Worm (Caenorhabditis elegans): ENCODE data around the gene M153.3.

The M153.3 gene

DNA sequence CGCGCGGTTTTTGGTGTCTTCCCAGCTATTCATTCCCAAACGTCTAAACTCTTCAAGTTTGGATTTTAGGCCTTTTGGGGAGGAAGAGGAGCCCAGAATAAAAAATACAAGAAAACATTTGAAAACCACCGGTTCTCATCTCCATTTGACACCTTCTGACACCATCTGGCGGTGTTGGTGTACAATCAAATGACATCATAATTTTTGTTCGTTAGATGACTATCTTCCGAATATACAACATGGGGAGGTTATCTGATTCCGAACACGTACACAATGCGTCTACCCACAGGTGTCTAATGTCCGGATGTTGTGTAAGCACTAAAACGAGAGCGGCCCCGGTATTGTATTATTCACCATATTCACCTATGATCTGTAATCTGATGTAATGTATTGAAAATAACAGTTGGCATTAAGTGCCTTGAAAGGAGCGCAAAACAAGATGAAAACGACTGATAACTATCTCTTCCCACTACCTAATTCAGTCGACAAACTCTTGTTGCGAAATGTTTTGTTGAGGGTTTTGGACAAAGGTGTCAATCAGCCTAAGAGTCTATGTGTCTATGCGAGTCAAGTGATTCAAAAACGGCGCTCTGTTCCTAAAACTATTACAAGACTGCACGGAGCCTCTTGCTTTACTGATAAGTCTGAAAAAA is 29.9 kb downstream of the M153.3 start:
- no peak for TF ChIP-seq unc-62 (GFP tag; optimal IDR thresholded peaks at IDR 0.05)

- no peak for TF ChIP-seq unc-62 (GFP tag; optimal IDR thresholded peaks at IDR 0.05)
Measured at ce11 chrX:12173989-12174388, 31.3 kb downstream of the M153.3 start.

DNA sequence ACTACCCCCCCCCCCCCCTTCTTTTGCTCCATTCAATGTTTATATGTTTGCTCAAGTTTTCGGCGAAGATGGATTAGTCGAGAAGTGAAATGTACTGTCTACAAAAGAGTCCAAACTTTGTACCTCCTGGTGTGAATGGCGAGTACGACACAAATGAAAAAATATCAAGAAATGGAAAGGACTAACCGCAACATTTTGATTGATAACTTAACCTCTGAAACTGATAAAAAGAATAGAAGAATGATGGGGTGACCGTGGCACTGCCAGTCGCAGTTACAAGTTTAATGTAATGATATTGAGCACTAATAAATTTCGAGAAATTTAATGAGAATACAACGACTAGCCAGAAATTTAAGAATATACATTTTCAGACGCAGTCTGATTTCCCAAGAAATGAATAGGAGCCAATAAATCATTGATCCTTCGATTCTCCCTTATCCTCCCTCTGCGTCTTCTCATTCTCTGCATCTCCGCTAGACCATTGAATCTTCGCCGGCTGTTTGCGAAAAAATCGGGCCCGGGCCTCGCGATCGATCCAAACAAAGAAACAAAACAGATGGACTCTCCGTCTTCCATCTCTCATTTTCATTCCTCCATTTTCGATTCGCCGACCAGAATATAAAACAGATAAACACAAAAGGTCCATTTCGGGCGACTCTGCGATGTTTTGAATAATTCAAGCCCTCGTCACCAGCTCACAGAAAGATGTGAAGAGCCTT is 32.2 kb downstream of the M153.3 start:
- no peak for TF ChIP-seq unc-62 (GFP tag; optimal IDR thresholded peaks at IDR 0.05)

DNA sequence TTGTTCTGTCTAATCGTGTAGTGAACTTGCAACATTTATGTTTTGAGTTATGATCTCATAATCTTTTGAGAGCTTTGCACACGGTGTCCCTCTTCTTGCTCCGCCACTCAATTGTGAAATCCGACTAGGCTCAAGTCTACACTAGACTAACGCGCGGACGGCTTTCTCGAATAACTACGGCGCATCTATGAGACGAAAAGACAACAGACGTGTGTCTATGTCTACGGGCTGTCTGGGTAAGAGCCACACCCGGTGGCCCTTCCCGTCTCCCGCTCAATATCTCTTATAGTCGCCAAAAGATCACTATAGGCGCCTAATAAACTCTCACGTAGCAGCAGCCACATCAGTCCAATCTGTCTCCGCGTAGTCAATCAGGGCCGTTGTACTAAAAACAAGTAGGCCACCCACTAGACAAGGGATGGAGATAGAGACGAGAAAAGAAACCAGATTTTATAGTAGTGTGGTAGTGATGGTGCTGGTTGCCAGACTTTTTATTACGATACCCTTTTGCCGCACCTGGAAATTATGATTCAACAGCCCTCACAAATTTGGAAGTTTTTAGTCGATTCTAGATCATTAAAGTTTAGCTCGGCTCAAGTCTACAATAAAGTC is 33.1 kb downstream of the M153.3 start:
- TF ChIP-seq unc-62 (GFP tag; optimal IDR thresholded peaks at IDR 0.05) = no peak

DNA sequence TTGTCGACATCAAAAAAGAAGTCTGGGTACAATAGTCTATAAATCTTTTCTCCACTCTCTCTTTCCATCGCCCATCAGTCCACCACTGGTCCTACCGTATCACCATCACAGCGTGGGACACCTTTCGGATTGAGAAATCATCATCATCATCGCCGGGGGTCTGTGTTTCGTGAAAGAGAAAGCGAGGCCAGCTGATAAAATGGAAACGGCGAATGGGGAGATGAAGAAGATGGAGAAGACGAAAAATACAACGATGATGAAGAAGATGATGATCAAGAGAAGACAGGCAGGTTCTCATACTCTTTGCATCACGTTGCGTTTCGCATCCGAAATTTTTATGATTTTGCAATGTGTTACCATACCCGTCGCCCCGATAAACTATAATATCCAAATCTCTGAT is 33.7 kb downstream of the M153.3 start:
- no peak for TF ChIP-seq unc-62 (GFP tag; optimal IDR thresholded peaks at IDR 0.05)

DNA sequence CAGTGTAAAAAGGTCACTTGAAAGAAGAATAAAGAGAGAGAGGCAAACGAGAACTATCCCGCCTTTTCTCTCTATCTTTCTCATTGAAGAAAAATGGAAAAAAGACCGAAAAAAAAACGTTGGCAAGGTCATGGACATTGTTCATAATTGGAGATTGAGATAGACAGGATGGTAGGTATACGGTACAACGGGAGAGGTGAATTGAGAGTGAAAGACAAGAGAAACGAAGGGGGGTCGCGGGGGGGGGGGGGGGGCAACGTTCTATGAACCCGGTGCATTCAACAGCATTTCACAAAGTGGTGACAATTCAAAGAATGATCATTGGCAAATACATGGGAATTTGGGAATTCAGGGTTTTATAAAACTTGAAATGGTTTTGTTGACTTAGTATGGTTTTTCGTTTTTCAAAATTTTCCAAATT is 34.2 kb downstream of the M153.3 start:
- TF ChIP-seq unc-62 (GFP tag; optimal IDR thresholded peaks at IDR 0.05) = no peak

DNA sequence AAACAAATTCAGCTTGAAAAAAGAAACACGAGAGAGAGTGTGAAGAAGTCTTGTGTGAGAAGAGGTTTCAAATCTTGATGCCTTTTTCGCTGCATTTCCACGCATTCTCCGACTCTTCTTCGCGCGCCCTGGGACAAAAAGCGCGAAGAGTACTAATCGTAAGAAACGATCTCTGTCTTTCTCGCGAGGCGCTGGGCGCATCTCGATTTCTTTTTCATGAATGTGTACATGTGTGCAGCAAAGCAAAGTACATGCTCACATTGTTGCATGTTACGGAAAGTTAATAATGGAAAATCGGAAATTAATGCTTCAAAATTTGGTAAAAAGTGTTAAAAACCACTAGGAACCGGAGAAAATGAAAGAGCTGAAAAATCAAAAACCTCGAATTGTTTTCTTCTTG is 34.9 kb downstream of the M153.3 start:
- no peak for TF ChIP-seq unc-62 (GFP tag; optimal IDR thresholded peaks at IDR 0.05)

DNA sequence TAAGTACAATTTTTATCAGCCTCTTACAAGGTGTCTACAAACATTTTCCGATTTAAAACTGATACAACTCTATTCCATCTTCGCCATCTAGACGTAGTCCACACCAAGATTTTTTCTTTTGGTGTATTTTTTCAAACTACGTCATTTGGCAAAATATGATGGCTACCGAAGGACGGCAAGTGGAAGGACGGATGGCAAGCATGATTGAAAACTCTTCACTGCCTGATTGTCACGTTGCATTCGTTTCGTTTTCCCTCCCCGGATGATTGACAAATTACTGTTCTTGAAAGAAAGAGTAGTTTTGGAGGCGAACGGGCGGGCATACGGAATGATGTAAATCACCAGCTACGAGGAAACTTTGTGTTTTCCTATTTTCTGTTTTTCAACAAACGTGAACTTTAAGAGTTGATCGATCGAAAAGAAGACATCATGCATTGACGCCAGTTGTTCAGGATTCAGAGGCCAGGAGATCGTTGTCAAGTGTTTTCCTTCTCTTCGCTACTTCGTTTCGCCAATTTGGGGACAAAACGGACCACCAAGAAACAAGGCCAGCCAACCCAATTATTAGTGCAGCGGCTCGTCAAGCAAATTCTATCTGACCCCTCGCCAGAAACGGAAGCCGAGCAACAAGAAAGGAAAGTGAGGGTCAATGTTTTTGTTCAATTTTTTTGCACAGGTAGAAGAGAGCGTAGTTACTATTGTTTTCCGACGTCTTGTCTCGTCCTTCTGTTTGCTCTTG is 35.9 kb downstream of the M153.3 start:
- no peak for TF ChIP-seq unc-62 (GFP tag; optimal IDR thresholded peaks at IDR 0.05)

ce11 chrX:12179090-12179488 is 36.4 kb downstream of the M153.3 start:
- no peak for TF ChIP-seq unc-62 (GFP tag; optimal IDR thresholded peaks at IDR 0.05)

DNA sequence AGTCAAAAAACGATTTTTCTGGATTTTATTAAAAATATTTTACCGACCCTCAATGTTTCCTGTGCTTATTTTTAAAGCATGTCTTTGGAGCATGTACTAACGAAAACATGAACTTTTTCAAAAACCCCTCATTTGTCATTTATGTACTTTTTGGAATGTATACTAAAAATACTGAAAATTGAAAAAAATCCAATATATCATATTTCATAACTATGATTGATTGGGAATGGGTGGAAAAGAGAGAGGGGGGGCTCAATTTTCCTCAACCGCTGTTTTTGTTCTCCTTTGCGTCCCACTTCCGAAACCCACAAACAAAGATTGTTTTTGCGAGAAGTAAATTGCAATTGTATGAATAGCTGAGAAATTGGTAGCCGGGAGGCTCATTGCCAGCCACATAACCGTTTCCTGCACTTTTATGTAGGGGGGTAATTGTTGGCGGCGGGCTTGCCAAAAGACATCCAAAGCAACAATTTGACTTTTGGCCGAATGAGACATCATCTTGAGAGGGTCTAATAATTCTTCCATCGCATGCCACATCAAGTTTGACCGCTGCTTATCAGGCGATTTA is 37.2 kb downstream of the M153.3 start:
- TF ChIP-seq unc-62 (GFP tag; optimal IDR thresholded peaks at IDR 0.05) = no peak

- no peak for TF ChIP-seq unc-62 (GFP tag; optimal IDR thresholded peaks at IDR 0.05)
Measured at ce11 chrX:12180681-12181080, 38.0 kb downstream of the M153.3 start.

ce11 chrX:12181606-12182005 is 38.9 kb downstream of the M153.3 start:
- TF ChIP-seq unc-62 (GFP tag; optimal IDR thresholded peaks at IDR 0.05) = no peak

- no peak for TF ChIP-seq unc-62 (GFP tag; optimal IDR thresholded peaks at IDR 0.05)
Measured at ce11 chrX:12182684-12183477, 40.2 kb downstream of the M153.3 start.

DNA sequence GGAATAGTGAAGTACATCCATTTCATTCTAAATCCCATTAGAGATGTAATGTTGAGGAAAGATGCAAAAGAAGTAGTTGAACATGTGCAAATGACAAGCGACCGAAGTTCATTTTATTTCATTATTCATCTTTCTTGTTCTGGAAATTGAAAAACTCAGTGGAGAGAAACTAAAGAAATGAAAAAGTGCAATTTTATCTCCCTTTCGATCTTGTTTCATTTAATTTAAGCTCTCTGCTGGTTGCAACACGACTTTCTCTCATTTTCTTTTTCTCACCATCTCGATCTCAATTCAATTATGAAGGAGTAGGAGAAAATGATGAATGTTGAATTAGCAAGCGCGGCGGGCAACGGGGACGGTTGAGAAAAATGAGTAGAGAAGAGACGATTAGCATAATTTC is 41.7 kb downstream of the M153.3 start:
- TF ChIP-seq unc-62 (GFP tag; optimal IDR thresholded peaks at IDR 0.05) = no peak

DNA sequence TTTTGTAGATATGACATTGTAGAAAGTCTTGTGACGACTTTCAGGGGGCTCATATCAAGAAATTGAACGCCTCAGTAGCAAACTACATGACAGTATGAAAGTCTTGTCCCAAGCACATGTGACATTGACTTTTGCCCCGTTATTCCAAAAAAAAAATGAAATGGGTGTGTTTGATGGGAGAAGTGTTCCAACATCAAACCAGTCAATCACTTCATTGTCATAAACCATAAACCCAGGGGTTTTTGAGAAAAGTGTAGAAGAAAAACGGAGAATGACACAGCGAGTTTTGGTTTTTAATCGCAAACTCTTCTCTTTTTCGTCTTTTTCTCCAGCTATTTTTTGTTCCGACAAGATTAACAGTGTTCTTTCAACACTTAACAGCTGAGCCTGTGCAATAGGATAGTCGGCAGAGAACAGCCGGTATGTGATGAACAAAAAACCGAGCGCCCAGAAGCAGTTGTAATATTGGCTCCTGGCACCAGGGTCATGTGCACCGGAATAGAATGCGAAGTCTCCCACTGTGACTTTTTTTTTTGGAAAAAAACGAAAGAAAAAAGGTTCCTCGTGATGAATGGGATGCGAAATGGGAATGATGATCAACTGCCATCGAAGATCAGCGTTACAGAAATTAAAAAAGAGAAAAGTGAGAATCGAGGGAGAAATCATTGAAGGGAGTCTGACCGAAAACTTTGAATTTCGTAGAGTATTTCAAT is 43.3 kb downstream of the M153.3 start:
- TF ChIP-seq unc-62 (GFP tag; optimal IDR thresholded peaks at IDR 0.05) = no peak

Data from whole organism, dauer.